Worm (Caenorhabditis elegans): ENCODE data around the gene F44E7.5.

Gene F44E7.5

DNA sequence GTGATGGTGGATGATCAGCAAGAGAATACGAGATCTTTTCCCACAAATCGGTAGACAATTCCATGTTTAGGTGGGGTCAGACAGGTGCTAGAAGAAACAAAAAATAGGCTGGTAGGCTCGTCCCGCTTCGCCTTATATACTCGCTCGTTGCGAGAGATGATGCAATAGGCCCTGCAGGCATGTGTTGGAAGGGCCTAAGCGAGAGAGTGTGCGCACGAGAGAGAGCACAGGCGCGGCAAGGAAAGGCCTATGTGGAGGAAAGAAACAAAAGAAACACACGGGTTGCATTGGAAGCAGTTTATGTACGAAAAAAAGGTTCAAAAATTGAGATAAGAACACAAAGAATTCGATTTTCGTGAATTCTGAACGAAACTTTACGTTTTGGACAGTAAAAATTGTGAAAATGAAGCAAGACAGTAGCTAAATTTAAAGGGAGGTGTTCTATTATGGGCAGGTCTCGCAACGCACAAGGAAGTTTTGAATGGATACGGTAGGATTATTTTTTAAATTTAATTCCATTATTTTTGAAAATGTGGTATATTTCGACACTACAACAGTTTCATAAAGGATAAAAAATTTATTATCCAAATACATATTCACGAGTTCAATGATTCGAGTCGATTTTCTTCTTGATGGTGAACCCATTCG lies at the start of gene F44E7.5:
F44E7.5 (minus strand) TSS at position 210 of the 648 bp plus-strand sequence.
- TF ChIP-seq him-1 (tag; optimal IDR thresholded peaks at IDR 0.05) (no peak), dao-5 (tag; optimal IDR thresholded peaks at IDR 0.05) (no peak), W03F9.2 (tag; optimal IDR thresholded peaks at IDR 0.05) (peak; percentile 50)

DNA sequence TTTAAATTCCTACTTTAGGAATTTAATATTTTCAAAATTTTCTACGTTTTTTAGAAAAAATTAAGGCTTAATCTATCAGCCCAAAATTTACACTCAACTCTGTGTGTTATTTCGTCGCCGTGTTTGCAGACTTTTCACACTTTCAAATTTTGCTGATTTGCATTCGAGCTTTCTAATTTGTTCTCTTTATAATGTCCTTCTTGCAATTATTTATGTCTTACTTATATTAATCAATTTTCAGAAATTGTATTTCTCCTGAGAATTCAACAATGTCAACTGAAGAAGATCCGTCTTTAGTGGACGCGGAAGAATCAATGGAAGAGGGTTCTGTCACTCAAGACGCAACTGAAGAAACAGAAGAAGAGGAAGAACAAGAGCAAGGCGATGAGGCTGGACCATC lies 45.9 kb upstream of the F44E7.5 start, which contains the start of gene let-418:
let-418 (plus strand) TSS at position 242 of the 400 bp plus-strand sequence.
- no peak for TF ChIP-seq dao-5 (tag; optimal IDR thresholded peaks at IDR 0.05)
- TF ChIP-seq him-1 (tag; optimal IDR thresholded peaks at IDR 0.05): no peak

DNA sequence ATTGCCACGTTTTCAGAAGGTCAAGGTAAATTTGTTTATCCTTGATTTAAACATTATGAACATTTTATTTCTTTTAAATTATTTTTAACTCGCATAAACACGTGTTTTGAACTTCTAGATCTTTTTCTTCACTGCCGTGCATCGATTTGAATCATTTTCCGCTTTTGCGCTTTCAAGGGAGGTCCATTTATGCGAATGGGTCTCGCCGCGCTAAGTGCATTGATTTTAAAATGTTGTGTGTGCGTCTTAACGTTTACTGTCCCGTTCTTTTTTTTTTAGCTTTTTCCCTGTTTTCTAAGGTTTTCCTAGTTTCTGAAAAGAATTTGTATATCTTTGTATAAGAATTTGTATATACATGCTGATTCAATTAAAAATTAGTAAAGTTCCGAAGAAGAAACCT lies 44.8 kb upstream of the F44E7.5 start:
- TF ChIP-seq W03F9.2 (tag; optimal IDR thresholded peaks at IDR 0.05) (no peak), him-1 (tag; optimal IDR thresholded peaks at IDR 0.05) (no peak), dao-5 (tag; optimal IDR thresholded peaks at IDR 0.05) (no peak)

DNA sequence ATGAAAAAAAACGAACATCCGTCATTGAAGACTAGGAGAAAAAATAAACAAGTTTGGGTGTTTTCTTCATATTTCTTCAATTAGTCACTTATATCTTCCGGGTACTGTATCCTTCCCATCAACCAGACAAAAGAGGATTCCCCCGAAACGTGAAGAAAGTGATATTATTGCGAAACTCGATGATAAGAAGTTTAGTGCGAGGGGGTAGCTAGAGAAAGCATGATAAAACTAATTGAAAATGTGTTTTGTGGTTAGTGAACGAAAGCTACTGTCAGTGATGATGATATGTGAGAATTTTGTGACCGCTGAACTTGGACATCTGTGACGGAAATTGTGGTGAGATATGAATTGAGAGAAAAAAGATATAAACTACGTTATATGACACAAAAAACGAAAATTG lies 42.2 kb upstream of the F44E7.5 start:
- TF ChIP-seq him-1 (tag; optimal IDR thresholded peaks at IDR 0.05) (no peak), W03F9.2 (tag; optimal IDR thresholded peaks at IDR 0.05) (no peak), dao-5 (tag; optimal IDR thresholded peaks at IDR 0.05) (no peak)

DNA sequence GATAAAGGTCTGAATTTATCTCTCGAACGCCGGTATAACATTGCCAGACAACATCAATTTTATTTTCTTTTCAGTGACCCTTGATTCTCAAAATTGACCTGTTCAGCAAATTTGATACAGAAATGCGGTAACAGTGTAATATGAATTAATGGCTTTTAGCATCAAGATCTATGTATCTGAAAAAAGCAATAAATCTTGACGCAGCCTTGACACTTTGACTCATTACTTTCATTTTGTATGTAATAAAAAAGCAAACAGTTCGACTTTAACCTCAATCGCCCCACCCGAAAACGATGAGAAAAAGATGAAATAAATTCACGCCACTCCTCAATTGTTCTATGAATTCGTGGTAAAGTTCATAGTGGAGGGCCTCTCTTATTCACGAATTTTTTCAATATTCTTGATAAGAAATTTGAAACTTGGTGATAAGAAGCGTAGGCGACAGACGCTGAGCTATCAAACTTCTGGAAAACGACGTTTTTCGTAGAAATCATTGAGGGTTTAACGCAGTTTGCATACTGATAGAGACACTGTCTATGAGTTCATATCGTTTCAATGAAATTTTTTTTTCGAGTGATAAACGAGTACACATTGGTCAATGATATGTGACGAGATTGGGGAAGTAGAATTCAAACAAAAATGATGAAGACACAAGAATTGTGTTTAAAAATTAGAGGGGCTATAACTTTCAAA lies 40.9 kb upstream of the F44E7.5 start:
- TF ChIP-seq W03F9.2 (tag; optimal IDR thresholded peaks at IDR 0.05) (no peak), dao-5 (tag; optimal IDR thresholded peaks at IDR 0.05) (no peak), him-1 (tag; optimal IDR thresholded peaks at IDR 0.05) (no peak)

DNA sequence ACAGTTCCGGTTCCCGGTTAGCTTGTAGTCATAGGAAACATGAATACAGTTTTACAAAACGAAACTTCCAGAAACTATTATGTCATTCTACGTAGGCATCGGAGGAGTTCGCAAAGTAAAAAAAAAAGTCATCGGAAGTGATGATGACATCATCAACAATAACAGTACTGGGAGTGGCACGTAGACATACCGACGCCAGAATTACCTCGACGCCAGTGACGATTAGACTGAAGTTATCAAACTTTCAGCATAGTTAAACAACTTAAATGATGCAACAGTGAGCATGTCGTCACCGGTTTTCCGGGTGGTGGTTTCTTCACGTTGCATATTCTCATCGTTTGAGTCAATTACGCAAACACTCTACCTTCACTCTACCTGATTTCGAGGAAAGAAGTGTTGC lies 39.7 kb upstream of the F44E7.5 start:
- no peak for TF ChIP-seq W03F9.2 (tag; optimal IDR thresholded peaks at IDR 0.05)

DNA sequence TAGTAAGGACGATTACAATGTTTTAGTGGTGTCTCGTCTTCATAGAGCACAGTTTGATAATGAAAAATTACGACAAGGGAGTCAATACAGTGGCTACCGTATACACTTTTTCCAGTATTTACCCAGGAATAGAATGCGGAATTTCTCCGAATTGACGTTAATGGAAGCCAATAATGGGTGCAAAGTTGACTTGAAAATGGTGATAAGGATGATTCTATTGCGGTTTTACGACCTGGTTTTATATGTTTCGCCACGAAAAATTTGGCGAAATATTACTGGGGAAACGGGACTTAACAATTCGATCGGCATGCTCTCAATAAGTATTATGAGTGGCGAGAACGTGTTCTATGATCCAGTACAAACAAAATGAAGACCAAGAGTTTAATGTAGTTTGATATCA lies 39.2 kb upstream of the F44E7.5 start:
- TF ChIP-seq him-1 (tag; optimal IDR thresholded peaks at IDR 0.05) (no peak), dao-5 (tag; optimal IDR thresholded peaks at IDR 0.05) (no peak), W03F9.2 (tag; optimal IDR thresholded peaks at IDR 0.05) (no peak)

DNA sequence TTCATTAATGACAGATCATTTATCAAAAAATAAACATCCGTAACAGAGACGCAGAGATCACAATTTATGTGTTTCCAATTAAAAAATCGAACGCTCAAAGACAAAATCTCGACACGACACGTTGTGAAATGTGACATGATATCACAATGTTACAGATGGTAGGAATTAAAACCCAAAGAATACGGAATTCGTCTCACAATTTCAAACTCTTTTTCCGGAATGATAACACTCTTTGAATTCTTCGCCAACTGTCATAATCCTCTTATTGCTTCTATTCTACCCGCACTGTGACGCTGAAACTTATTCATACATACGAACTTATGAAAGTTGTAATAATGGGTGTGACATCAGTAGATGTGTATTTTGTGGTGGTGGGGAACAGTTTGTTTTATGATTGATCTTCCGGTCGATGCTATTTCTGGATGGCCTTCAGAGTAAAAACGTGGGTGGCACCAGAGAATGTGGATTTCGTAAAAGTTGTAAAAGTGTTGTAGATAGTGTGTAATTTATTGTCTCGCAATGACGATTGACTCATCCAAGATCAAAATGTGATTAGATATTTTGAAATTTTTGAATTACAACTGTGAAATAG lies 35.8 kb upstream of the F44E7.5 start:
- no peak for TF ChIP-seq him-1 (tag; optimal IDR thresholded peaks at IDR 0.05)
- no peak for TF ChIP-seq W03F9.2 (tag; optimal IDR thresholded peaks at IDR 0.05)

DNA sequence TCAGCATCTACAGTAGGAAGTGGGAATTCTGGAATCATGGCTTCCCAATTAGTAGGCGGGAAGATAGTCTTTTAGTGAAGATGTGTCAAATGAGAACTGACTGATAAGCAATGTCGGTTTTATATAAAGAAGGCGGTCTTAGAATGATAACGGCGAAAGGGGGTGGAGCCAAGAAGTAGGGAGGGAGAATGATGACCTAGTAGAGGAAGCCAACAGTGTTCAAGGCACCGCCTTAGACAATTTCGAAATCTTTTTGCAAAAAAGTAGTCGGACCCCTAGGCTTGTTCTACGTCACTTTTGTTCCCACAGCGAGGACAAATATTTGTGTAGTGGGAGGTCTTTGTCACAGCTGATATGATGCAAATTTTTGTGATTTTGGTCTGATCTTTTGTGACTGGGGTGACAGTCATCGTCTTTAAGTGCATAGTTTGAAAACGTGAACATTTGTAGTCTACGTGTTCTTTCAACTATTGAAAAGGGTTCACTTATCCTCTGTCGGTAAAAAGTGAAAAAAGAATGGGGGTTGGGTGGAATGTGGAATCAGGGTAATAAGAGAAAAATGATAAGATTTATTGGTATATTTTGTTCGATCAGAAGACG lies 32.4 kb upstream of the F44E7.5 start, which contains the start of gene ZC250.4:
ZC250.4 (minus strand) TSS at position 78 of the 600 bp plus-strand sequence.
- TF ChIP-seq him-1 (tag; optimal IDR thresholded peaks at IDR 0.05) (no peak), dao-5 (tag; optimal IDR thresholded peaks at IDR 0.05) (no peak), W03F9.2 (tag; optimal IDR thresholded peaks at IDR 0.05) (no peak)

DNA sequence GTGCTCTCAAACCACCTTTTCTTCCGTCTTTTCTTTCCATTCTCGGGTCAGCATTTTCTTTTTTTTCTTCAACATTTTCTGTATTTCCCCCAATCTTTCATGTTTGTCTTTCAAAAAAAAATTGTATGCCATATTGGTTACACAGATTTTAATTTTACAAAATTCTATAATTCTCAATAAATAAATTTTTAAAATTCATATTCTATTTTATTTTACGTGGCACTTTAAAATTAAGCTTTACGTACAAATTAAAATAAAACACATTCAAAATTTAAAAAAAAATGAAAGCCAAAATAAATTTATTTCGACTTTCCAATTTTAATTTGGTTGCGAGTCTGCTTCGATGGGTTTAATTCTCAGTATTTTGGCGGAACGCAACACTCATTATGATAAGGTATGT lies 24.7 kb upstream of the F44E7.5 start, which contains the start of gene ZC250.5:
ZC250.5 (plus strand) TSS at position 301 of the 400 bp plus-strand sequence.
- TF ChIP-seq W03F9.2 (tag; optimal IDR thresholded peaks at IDR 0.05) (no peak), him-1 (tag; optimal IDR thresholded peaks at IDR 0.05) (no peak), dao-5 (tag; optimal IDR thresholded peaks at IDR 0.05) (no peak)

DNA sequence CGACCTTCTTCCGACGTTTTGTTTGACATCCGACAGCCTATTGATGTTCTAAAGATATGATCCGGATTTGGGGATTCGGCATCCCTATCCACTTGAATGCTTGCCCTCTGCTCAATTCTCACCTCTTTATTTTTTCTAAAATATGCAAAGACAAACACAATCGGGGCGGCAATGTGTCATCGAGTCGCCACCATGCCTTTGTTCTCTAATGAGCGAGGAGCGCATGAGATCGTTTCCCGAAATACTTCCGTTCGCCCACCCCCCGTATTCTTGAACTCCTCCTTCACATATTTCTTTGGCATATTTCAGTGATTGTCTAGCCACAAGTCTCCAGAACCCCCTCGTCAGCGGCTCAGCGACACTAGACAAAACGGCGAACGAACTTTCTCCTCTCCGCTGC lies 18.7 kb upstream of the F44E7.5 start, which contains the start of gene cyn-17:
cyn-17 (plus strand) TSS at position 301 of the 400 bp plus-strand sequence.
- TF ChIP-seq dao-5 (tag; optimal IDR thresholded peaks at IDR 0.05) (no peak), him-1 (tag; optimal IDR thresholded peaks at IDR 0.05) (no peak), W03F9.2 (tag; optimal IDR thresholded peaks at IDR 0.05) (no peak)

DNA sequence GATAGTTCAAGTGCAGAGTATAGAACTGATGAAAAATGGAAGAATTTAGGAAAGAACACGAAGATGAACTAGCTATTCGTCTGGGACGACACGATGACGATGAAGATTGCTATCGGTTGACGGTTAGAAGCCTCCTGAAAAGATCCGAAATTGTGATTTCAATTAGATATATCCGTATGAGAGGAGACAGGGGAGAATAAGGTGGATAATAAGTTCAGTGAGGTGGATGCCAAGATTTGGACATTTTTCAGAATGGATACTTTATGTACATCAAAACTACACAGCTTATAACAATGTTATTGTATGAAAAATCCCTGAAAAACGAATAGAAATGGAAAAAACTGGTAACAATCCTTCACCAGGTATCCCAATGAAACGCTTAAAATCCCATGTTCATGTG lies 17.4 kb upstream of the F44E7.5 start, which contains the start of gene nstp-3:
nstp-3 (minus strand) TSS at position 101 of the 400 bp plus-strand sequence.
- TF ChIP-seq W03F9.2 (tag; optimal IDR thresholded peaks at IDR 0.05) (no peak), dao-5 (tag; optimal IDR thresholded peaks at IDR 0.05) (no peak), him-1 (tag; optimal IDR thresholded peaks at IDR 0.05) (no peak)

DNA sequence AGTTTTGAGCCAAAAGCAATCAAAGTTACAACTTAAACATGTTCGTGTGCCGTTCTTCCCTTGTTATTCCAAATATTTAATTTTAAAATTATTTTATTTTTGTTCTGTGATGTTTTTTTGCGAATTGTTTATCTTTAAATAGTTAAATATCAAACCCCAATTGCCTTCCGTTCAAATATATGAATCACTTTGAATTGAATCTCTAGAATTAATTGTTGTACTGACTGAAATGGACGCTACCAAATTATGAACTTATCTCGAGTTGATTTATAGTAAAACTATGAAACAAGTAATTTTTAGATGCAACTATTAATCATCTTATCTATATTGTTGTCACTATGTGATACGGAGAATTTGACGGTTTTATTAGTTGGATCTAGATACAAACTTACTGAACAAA lies 11.3 kb upstream of the F44E7.5 start, which contains the start of gene ZC250.2:
ZC250.2 (plus strand) TSS at position 301 of the 400 bp plus-strand sequence.
- no peak for TF ChIP-seq dao-5 (tag; optimal IDR thresholded peaks at IDR 0.05)
- no peak for TF ChIP-seq W03F9.2 (tag; optimal IDR thresholded peaks at IDR 0.05)
- no peak for TF ChIP-seq him-1 (tag; optimal IDR thresholded peaks at IDR 0.05)
